Fruit fly (Drosophila melanogaster) Kc167 (cell line): ENCODE measurements around the gene CG1146.

ENCODE experiments used
- Myc ChIP-seq: fragments of >200 bp; optimal IDR thresholded peaks from 2 replicates; lab custom pipeline; 2017; ENCODE audit warnings: missing external identifiers
- Sin3A ChIP-seq: fragments of >200 bp; optimal IDR thresholded peaks from 2 replicates; lab custom pipeline; 2018; ENCODE audit warnings: missing external identifiers
- h ChIP-seq: fragments of >200 bp; optimal IDR thresholded peaks from 3 replicates; lab custom pipeline; 2018; ENCODE audit warnings: missing external identifiers
- insv ChIP-seq: fragments of >200 bp; optimal IDR thresholded peaks from 3 replicates; lab custom pipeline; 2018; ENCODE audit warnings: missing external identifiers
- psq ChIP-seq: fragments of >200 bp; optimal IDR thresholded peaks from 2 replicates; lab custom pipeline; 2017; ENCODE audit warnings: missing external identifiers
- ttk ChIP-seq: sonication (Bioruptor generic); optimal IDR thresholded peaks from 2 replicates; lab custom pipeline; 2017; ENCODE audit warnings: missing external identifiers

CG1146 gene

DNA sequence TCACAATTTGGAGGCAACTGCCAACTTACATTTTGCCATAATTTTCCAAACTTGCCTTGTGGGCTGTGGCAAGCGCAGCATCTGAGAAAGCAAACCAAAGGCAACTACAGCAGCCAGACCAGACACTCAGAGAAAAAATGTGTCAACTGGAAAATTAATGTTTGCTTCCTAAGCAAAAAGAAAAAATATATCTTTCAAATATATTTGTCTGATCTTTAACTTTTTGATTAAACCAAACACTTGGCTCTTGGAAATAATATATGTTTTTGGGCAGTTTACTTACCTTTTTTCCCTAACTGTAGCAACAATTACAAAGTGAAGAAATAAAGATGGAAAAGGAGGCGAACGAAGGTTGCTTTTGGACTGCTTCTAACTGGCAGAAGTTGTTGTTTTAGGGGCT is 1.4 kb upstream of the CG1146 start:
- TF ChIP-seq Myc (lab: Kevin White, UChicago) (no peak), h (no peak), psq (lab: Kevin White, UChicago) (no peak), Sin3A (lab: Kevin White, UChicago) (no peak), ttk (lab: Kevin White, UChicago) (no peak), insv (no peak)

DNA sequence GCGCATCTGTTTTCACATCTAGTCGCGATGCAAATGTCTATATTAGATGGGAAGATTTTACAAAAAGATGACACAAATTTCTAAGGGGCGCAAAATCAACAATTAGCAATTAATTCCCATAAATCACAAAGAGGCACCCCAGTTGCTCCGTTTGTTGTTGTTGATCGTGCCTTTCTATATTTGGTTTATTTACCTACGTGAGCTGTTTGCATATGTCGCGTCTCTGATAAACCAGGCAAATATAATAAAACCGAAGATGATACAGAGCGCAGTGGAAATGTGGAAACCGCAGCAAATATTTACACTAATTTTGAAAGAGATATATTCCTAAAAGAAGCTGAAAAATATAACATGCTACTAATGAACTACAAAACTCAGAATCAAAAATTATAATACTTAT is 834 bp downstream of the CG1146 start:
- TF ChIP-seq psq (lab: Kevin White, UChicago), result no peak
- no peak for TF ChIP-seq h
- no peak for TF ChIP-seq insv
- no peak for TF ChIP-seq Myc (lab: Kevin White, UChicago)
- TF ChIP-seq Sin3A (lab: Kevin White, UChicago), result no peak
- no peak for TF ChIP-seq ttk (lab: Kevin White, UChicago)

- TF ChIP-seq Myc (lab: Kevin White, UChicago) (no peak), psq (lab: Kevin White, UChicago) (no peak), insv (no peak), Sin3A (lab: Kevin White, UChicago) (no peak), h (no peak), ttk (lab: Kevin White, UChicago) (no peak)
These were observed 1.3 kb downstream of the CG1146 start for dm6 chr3L:2489855-2490254.

DNA sequence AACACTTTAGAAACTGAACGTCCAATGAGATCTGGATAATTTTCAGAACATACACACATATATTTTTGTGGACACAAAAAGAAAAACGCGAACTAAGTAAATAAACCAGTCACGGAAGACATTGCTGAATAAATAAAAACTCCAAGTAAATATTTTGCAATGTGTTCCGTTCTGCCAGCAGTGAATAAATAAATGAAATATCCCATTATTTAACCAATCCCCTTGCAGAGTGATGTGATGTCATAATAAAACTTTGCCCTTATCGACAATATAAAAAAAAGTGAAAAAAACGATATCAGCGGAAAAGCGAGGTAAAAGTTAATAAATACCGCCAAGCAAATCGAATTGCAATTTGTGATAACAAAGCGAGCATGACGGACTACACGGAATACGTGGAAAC is 2.1 kb downstream of the CG1146 start:
- TF ChIP-seq insv (no peak), psq (lab: Kevin White, UChicago) (no peak), Myc (lab: Kevin White, UChicago) (no peak), Sin3A (lab: Kevin White, UChicago) (no peak), h (no peak), ttk (lab: Kevin White, UChicago) (no peak)

DNA sequence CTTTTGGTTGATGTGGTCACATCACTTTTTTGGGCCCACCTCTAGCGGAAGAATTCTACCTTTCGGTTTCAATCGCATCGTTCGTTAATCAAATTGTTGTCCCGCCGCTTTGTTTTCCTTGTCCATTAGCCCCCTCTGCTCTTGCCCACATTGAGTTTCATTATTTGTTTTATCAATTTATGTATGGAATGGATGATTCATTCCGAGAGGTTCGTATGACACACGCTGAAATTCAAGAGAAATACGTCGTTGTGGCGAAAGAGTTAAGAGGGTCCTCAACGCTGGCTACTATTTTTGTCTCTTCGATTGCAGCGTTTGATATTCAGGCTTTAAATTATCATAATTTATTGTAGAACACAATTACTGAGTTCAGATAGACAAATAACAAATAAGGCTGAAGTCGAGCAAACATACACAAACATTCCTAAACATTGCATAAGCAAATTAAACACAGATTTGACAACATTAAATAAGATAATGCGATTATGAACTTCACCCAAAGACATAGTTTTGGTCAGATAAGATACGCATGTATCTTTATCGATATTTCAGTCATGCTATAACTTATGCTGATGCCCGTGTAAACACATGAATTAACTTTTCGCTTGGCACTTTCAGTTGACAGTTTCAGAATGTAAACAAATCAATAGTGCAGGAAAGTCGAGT is 5.0 kb downstream of the CG1146 start:
- no peak for TF ChIP-seq Myc (lab: Kevin White, UChicago)
- no peak for TF ChIP-seq psq (lab: Kevin White, UChicago)
- no peak for TF ChIP-seq Sin3A (lab: Kevin White, UChicago)
- no peak for TF ChIP-seq insv
- no peak for TF ChIP-seq h
- no peak for TF ChIP-seq ttk (lab: Kevin White, UChicago)

DNA sequence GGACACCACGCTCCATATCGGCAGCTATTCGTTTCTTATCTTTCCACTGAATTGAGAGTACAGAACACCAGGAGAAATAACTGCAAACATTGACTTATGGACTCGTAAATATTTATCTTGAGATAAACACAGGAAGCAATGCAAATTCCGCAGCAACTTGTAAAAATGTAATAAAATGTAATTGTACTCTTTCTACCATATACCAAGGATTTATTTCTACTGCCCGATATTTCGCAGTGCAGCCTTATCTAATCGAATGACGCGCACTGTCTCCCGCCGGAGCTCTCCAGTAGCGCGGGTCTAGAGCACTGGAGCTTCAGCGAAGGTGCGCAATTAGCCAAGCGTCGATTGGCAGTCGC is 5.6 kb downstream of the CG1146 start:
- no peak for TF ChIP-seq h

- no peak for TF ChIP-seq ttk (lab: Kevin White, UChicago)
- no peak for TF ChIP-seq psq (lab: Kevin White, UChicago)
- no peak for TF ChIP-seq Sin3A (lab: Kevin White, UChicago)
- TF ChIP-seq h, result no peak
- TF ChIP-seq Myc (lab: Kevin White, UChicago), result no peak
- TF ChIP-seq insv, result no peak
These were observed 10.5 kb downstream of the CG1146 start for dm6 chr3L:2499077-2499476.

DNA sequence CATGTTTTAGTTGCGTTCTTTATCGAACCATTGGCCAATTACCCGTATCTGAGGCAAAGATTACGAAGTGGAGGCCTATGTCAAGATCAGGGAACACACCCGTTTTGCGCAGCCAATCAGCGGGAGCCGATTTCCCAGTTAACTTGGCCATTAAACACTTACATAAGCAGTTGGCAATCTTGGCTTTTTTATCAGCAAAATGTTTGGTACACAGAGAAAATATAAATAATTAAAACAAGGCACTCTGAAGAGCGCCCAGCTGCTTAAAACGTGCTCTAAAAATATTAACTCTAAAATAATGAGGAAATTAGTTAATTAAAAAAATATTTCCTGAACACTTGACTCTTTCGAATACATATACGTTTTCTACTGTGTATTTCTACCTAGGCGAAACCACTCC is 13.2 kb downstream of the CG1146 start:
- no peak for TF ChIP-seq psq (lab: Kevin White, UChicago)
- TF ChIP-seq Sin3A (lab: Kevin White, UChicago), result no peak
- no peak for TF ChIP-seq h
- no peak for TF ChIP-seq Myc (lab: Kevin White, UChicago)
- TF ChIP-seq insv, result no peak
- TF ChIP-seq ttk (lab: Kevin White, UChicago), result no peak

DNA sequence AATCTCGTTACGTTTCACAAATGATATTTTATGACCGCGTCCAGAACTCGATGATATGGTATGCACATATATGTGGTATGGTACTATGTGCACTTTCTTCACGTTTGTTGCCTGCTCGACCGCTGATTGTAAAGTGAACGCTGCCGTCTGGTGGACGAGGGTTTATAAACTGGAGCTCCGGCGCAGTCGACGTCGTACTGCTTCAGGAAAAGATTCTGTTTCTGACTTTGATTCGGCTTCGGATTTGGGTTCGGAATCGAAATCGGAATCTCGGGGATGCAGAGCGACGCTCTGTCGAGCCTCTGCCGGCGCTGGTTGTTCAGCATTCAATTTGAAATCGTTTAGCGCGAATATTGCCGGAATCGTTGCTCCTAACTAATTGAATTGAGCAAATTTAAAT is 14.9 kb downstream of the CG1146 start, which contains the start of gene CG16758:
CG16758 (minus strand) TSS at position 142 of the 400 bp plus-strand sequence.
- TF ChIP-seq ttk (lab: Kevin White, UChicago), result no peak

DNA sequence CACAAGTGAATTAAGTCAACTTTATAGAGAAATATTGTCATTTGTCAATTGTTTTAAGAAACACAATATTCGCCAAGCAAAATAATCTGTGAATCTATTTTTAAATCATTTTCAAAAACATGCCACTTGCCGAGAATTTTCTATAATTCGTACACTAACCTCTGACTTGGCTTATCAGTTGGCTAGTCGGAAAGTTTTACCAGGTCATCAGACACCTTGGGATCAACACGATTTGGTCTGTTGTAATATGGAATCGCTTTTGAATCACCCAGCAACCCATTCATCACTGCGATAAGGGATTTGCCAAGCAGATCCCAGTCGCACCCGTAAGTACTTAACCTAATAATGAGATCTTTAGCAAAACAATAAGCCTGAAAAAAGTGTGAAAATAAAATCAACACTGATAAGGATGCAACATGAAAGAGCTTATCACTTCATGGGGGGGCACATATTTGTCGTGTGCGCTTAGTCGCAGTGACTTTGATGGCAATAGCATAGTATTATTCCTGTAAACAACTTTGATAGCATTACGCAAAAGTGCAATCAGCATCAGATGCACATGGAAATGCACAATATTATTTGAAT is 15.5 kb downstream of the CG1146 start:
- TF ChIP-seq h (no peak), Myc (lab: Kevin White, UChicago) (no peak), Sin3A (lab: Kevin White, UChicago) (no peak), ttk (lab: Kevin White, UChicago) (no peak), psq (lab: Kevin White, UChicago) (no peak), insv (no peak)

- TF ChIP-seq ttk (lab: Kevin White, UChicago), result no peak
- no peak for TF ChIP-seq h
- TF ChIP-seq insv, result no peak
- no peak for TF ChIP-seq psq (lab: Kevin White, UChicago)
- TF ChIP-seq Sin3A (lab: Kevin White, UChicago), result no peak
- no peak for TF ChIP-seq Myc (lab: Kevin White, UChicago)
These were observed 16.2 kb downstream of the CG1146 start for dm6 chr3L:2504796-2505195.

DNA sequence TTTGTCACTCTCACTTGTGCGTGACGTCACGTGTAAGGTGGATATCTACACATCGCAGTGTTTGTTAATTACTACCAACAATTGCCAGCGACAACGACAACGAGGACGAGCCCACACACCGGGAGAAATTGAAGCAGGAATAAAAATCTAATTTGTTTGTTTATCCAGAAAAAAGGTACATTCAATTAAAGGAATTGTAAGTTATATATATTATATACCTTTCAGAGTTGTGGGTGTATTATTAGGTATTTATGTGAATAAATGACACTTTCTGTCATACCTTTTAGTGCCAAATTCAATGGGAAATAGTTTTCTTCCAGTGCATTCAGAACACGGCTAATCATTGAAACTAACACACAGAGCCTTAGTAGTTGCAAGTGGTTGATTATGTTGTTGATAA is 26.6 kb downstream of the CG1146 start:
- TF ChIP-seq ttk (lab: Kevin White, UChicago), result no peak
- no peak for TF ChIP-seq h
- no peak for TF ChIP-seq psq (lab: Kevin White, UChicago)
- TF ChIP-seq Myc (lab: Kevin White, UChicago), result no peak
- TF ChIP-seq Sin3A (lab: Kevin White, UChicago), result no peak
- no peak for TF ChIP-seq insv

DNA sequence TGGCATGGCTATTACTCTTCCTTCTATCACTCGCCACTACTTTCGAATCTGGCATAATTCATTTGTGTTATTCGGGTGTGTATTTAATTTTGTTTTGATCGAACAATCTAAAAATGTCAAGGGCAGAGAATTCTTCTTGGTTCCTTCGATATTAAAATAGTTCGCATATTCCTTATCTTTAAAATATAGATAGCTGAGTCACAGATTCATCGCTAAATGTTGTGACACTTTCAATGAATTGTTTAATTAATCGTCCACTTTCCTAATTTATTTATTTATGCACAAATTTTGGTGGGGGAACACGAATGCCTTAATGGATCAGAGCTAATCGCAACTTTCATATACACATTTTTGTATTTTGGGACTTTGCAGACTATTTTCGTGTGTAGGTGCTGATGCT is 38.3 kb downstream of the CG1146 start, which contains the start of gene CG32295:
CG32295 (minus strand) TSS at position 101 of the 400 bp plus-strand sequence.
- TF ChIP-seq Myc (lab: Kevin White, UChicago) (no peak), h (no peak), psq (lab: Kevin White, UChicago) (no peak), ttk (lab: Kevin White, UChicago) (no peak), Sin3A (lab: Kevin White, UChicago) (no peak), insv (no peak)
